Fruit fly (Drosophila melanogaster) whole organism, pupa: ENCODE measurements around the gene CG33060.

Experiments
- CG17806 ChIP-seq: fragments of 200-800 bp; sonication (Bioruptor generic); optimal IDR thresholded peaks from 2 replicates; lab custom pipeline; 2018; ENCODE audit warnings: missing biosample characterization, mild to moderate bottlenecking, missing genetic modification characterization, moderate library complexity
- CG34367 ChIP-seq: fragments of 200-800 bp; sonication (Bioruptor generic); optimal IDR thresholded peaks from 2 replicates; lab custom pipeline; 2018; ENCODE audit warnings: missing biosample characterization, mild to moderate bottlenecking, missing genetic modification characterization
- Pif1A ChIP-seq: fragments of 200-800 bp; sonication (Bioruptor generic); optimal IDR thresholded peaks from 3 replicates; lab custom pipeline; 2016; ENCODE audit warnings: missing biosample characterization, missing genetic modification characterization
- Snoo ChIP-seq: fragments of 200-800 bp; sonication (Bioruptor generic); optimal IDR thresholded peaks from 3 replicates; lab custom pipeline; 2017; ENCODE audit warnings: missing biosample characterization, mild to moderate bottlenecking, missing genetic modification characterization, inconsistent platforms

DNA sequence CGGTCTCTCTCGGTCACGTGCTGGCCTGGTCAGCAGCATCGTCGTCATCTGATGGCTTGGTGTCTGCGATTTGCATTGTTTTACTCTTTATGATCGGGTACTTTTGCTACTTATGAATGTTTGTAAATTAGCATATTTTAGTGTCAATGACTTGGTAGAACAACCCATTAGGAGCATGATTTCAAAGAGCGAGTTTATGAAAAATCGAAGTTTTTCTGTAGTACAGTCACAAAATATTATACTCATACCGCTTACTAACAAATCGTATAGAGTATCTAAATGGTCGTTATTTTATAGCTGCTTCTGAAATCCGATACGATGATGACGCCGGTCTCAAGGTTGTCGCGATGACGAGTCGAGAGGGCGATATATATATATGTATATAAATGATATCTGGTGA, 44.6 kb upstream of the CG33060 start:
- peak; percentile 67 for TF ChIP-seq CG34367
- TF ChIP-seq CG17806 (tag; lab: Kevin White, UChicago): peak; percentile 76
- peak; percentile 7 for TF ChIP-seq Snoo (tag; lab: Kevin White, UChicago)
- peak; percentile 65 for TF ChIP-seq Pif1A (GFP tag; lab: Kevin White, UChicago)
